Worm (Caenorhabditis elegans) whole organism, L1 larva: ENCODE data around the gene T07D3.4.

ENCODE experiments used
- C34B4.2 ChIP-seq: sonication (generic microtip); optimal IDR thresholded peaks from 2 replicates; lab custom pipeline; 2017; ENCODE audit warnings: mild to moderate bottlenecking, missing genetic modification characterization, missing compliant biosample characterization
- pag-3 ChIP-seq: sonication (generic microtip); optimal IDR thresholded peaks from 2 replicates; lab custom pipeline; 2017; ENCODE audit warnings: missing genetic modification characterization, mild to moderate bottlenecking, missing compliant biosample characterization, antibody characterized with exemption, borderline replicate concordance; ENCODE audit not compliant: insufficient read depth
- unc-86 ChIP-seq: sonication (generic microtip); optimal IDR thresholded peaks from 2 replicates; lab custom pipeline; 2016; ENCODE audit warnings: missing genetic modification characterization, missing compliant biosample characterization

DNA sequence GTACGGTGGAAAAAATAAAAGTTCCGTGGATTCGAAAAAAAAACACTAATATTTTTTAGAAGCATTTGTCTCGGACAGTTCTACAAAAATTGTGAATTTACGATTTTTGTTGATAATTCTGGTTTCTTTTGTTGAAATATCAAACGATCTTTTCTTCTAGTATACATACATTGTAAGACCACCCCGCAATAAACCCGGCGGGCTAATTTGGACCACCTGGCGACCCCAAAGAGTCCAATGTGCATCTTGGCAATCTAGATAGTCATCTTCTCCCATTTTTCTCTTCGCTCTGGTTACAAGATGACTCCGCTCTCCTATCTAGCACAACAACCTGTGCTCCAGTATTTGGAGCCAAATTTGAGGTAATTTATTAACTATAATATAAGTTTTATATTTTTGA lies 27.7 kb downstream of the T07D3.4 start, which contains the start of gene fbxc-29:
- no peak for TF ChIP-seq pag-3 (tag; lab: Kevin White, UChicago)
- TF ChIP-seq C34B4.2 (tag; lab: Kevin White, UChicago), result no peak
- no peak for TF ChIP-seq unc-86 (tag; lab: Kevin White, UChicago)
